Worm (Caenorhabditis elegans): ENCODE measurements around the gene ZK856.6.

DNA sequence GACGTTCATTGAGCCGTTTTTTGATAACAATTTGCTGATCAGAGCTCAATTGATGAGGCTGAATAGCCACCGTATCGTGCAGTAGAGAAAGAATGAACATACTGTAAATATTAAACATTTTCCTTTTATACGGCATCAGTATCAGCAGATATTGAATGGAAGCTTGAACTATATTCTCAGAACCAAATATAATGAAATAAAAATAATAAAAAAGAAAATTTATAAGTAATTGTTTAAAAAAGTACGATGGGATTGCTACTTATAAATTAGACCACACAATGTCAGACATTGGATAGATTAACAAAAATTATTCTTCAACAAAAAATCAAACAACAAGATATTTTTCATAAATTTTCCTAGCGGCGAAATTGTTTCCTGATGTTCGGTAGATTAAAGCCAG, 8.0 kb downstream of the ZK856.6 start, which contains the start of gene rpc-25:
- TF ChIP-seq ztf-4 (tag; optimal IDR thresholded peaks at IDR 0.05) (no peak), alr-1 (tag; optimal IDR thresholded peaks at IDR 0.05) (no peak), nhr-6 (tag; optimal IDR thresholded peaks at IDR 0.05) (no peak), mab-5 (tag; optimal IDR thresholded peaks at IDR 0.05) (no peak), sma-3 (GFP tag; optimal IDR thresholded peaks at IDR 0.05) (no peak), lin-13 (GFP tag; optimal IDR thresholded peaks at IDR 0.05) (no peak), C34F6.9 (tag; optimal IDR thresholded peaks at IDR 0.05) (no peak), R02D3.7 (tag; optimal IDR thresholded peaks at IDR 0.05) (no peak), unc-62 (GFP tag; optimal IDR thresholded peaks at IDR 0.05) (no peak), ama-1 (optimal IDR thresholded peaks at IDR 0.05) (no peak), lin-11 (tag; optimal IDR thresholded peaks at IDR 0.05) (no peak), elt-1 (tag; optimal IDR thresholded peaks at IDR 0.05) (no peak), ceh-82 (tag; optimal IDR thresholded peaks at IDR 0.05) (no peak)

All from whole organism, L2 larva.